Worm (Caenorhabditis elegans): ENCODE results near the gene dap-3.

Gene dap-3

ce11 chrII:10551985-10552736 is 28.8 kb upstream of the dap-3 start (continued):
- TF ChIP-seq ceh-40 (GFP tag; IDR thresholded peaks at IDR 0.05) = 0 out of 2 replicates have a peak, but pooled peaks have one; percentile 25
- TF ChIP-seq athp-1 (tag; optimal IDR thresholded peaks at IDR 0.05) = peak; percentile 69
- TF ChIP-seq mel-28 (tag; optimal IDR thresholded peaks at IDR 0.05; ENCODE audit: borderline replicate concordance) = no peak
- TF ChIP-seq ama-1 (optimal IDR thresholded peaks at IDR 0.05) = no peak
- TF ChIP-seq ama-1 (GFP tag; optimal IDR thresholded peaks at IDR 0.05) = peak in 1 of 2 experiments; percentile 12
- no peak for TF ChIP-seq bed-2 (GFP tag; IDR thresholded peaks at IDR 0.05)
- TF ChIP-seq mxl-1 (tag; optimal IDR thresholded peaks at IDR 0.05) = no peak
- no peak for TF ChIP-seq D2030.7 (GFP tag; IDR thresholded peaks at IDR 0.05)
- no peak for TF ChIP-seq snpc-3.4 (tag; optimal IDR thresholded peaks at IDR 0.05)
- TF ChIP-seq ztf-22 (GFP tag; optimal IDR thresholded peaks at IDR 0.05) = peak; percentile 50
- TF ChIP-seq attf-6 (GFP tag; IDR thresholded peaks at IDR 0.05) = no peak
- peak; percentile 81 for TF ChIP-seq madf-3 (GFP tag; IDR thresholded peaks at IDR 0.05)
- peak; percentile 66 for TF ChIP-seq F10E7.11 (tag; optimal IDR thresholded peaks at IDR 0.05)
- peak; percentile 88 for TF ChIP-seq nfyb-1 (GFP tag; IDR thresholded peaks at IDR 0.05)
- peak; percentile 22 for TF ChIP-seq B0035.1 (tag; optimal IDR thresholded peaks at IDR 0.05)
- TF ChIP-seq F33H1.4 (GFP tag; IDR thresholded peaks at IDR 0.05) = 0 out of 2 replicates have a peak, but pooled peaks have one; percentile 8
- TF ChIP-seq K12H6.12 (tag; optimal IDR thresholded peaks at IDR 0.05) = peak; percentile 90
- no peak for TF ChIP-seq madf-6 (GFP tag; IDR thresholded peaks at IDR 0.05)
- TF ChIP-seq ccch-3 (GFP tag; optimal IDR thresholded peaks at IDR 0.05) = no peak
- TF ChIP-seq nfya-1 (tag; optimal IDR thresholded peaks at IDR 0.05; ENCODE audit: borderline replicate concordance, insufficient read depth) = no peak
- no peak for TF ChIP-seq lsy-27 (tag; optimal IDR thresholded peaks at IDR 0.05; ENCODE audit: borderline replicate concordance, insufficient read depth)
- no peak for TF ChIP-seq egl-18 (GFP tag; IDR thresholded peaks at IDR 0.05)
- peak; percentile 75 for TF ChIP-seq ceh-79 (tag; optimal IDR thresholded peaks at IDR 0.05)
- peak; percentile 47 for TF ChIP-seq lin-54 (GFP tag; optimal IDR thresholded peaks at IDR 0.05)
- no peak for TF ChIP-seq B0261.1 (tag; optimal IDR thresholded peaks at IDR 0.05)
- TF ChIP-seq snpc-4 (GFP tag; optimal IDR thresholded peaks at IDR 0.05) = no peak
- peak in 3 of 4 experiments; percentile 16 to 53 (median 52) for TF ChIP-seq snpc-4 (tag; optimal IDR thresholded peaks at IDR 0.05)
- no peak for TF ChIP-seq C17E4.6 (GFP tag; IDR thresholded peaks at IDR 0.05)
- TF ChIP-seq fkh-3 (tag; optimal IDR thresholded peaks at IDR 0.05) = no peak
- TF ChIP-seq lin-35 (GFP tag; optimal IDR thresholded peaks at IDR 0.05) = peak in 1 of 3 experiments; percentile 87
- no peak for TF ChIP-seq unc-130 (GFP tag; optimal IDR thresholded peaks at IDR 0.05)
- peak; percentile 69 for TF ChIP-seq mcd-1 (GFP tag; IDR thresholded peaks at IDR 0.05)
- TF ChIP-seq dox-1 (GFP tag; IDR thresholded peaks at IDR 0.05) = peak; percentile 72
- TF ChIP-seq unc-62 (GFP tag; optimal IDR thresholded peaks at IDR 0.05) = peak; percentile 51
- TF ChIP-seq tlf-1 (GFP tag; optimal IDR thresholded peaks at IDR 0.05) = peak; percentile 68
- TF ChIP-seq cebp-2 (GFP tag; IDR thresholded peaks at IDR 0.05) = no peak
- TF ChIP-seq hmg-1.2 (GFP tag; IDR thresholded peaks at IDR 0.05) = peak; percentile 87
- TF ChIP-seq hmg-20 (GFP tag; IDR thresholded peaks at IDR 0.05) = 0 out of 2 replicates have a peak, but pooled peaks have one; percentile 14
- TF ChIP-seq B0019.2 (GFP tag; conservative IDR thresholded peaks at IDR 0.05) = no peak
- no peak for TF ChIP-seq akir-1 (GFP tag; optimal IDR thresholded peaks at IDR 0.05)
- TF ChIP-seq ceh-27 (GFP tag; optimal IDR thresholded peaks at IDR 0.05) = peak; percentile 82
- TF ChIP-seq lin-40 (tag; optimal IDR thresholded peaks at IDR 0.05) = peak; percentile 94
- peak in 1 of 2 experiments; percentile 66 for TF ChIP-seq let-607 (tag; optimal IDR thresholded peaks at IDR 0.05)
- peak; percentile 76 for TF ChIP-seq C06A6.2 (GFP tag; conservative IDR thresholded peaks at IDR 0.05)
- peak; percentile 5 for TF ChIP-seq snpc-1.1 (tag; optimal IDR thresholded peaks at IDR 0.05; ENCODE audit: insufficient read depth)
- TF ChIP-seq T07F8.4 (tag; optimal IDR thresholded peaks at IDR 0.05) = peak; percentile 34
